Worm (Caenorhabditis elegans): ENCODE data around the gene C25F9.9.

The C25F9.9 gene

DNA sequence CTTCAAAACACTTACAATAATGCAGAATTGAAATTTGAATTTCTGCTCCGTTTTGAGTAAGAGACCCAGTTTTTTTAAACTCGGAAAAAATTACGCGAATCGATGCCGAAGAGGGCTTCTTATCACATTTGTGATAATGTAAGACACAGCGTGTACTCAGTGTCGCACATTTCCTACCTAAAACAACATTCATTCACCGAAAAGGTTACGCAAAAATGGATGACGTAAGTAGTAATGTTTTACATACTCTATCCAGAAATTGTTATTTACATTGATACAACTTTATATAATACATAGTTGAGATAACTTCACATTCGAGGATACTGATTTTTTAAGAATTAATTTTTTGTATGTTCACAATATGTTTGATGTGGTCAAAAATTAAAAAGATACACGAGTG, at the start of gene C25F9.9, which contains the start of gene C25F9.4:
Gene C25F9.9 (plus strand): TSS at position 137 of the 400 bp plus-strand sequence.
Gene C25F9.4 (minus strand): TSS at position 101 of the 400 bp plus-strand sequence.
- TF ChIP-seq him-1 (tag; optimal IDR thresholded peaks at IDR 0.05) (no peak), W03F9.2 (tag; optimal IDR thresholded peaks at IDR 0.05) (no peak), dao-5 (tag; optimal IDR thresholded peaks at IDR 0.05) (no peak)

DNA sequence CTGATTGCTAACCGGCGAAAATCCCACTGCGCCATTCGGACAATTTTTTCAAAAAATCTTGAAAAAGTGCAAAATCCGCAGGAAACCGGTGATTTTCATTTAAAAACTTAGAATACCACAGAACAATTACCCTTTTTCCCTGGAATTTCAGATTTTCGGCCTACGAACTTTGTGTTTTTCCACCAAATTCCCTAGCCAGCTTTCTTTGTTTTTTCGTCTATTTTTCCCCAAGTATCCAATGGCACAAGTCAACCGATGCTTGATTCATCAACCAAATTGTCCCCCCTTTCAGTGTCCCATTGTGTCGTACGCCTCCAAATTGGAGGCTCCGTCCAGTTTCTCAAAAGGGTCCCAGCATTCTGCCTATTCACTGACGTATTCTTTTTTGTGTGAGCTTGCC, 46.2 kb upstream of the C25F9.9 start, which contains the start of gene Y43F8A.1:
Gene Y43F8A.1 (plus strand): TSS at position 301 of the 400 bp plus-strand sequence.
- TF ChIP-seq him-1 (tag; optimal IDR thresholded peaks at IDR 0.05) (no peak), dao-5 (tag; optimal IDR thresholded peaks at IDR 0.05) (no peak), W03F9.2 (tag; optimal IDR thresholded peaks at IDR 0.05) (no peak)

DNA sequence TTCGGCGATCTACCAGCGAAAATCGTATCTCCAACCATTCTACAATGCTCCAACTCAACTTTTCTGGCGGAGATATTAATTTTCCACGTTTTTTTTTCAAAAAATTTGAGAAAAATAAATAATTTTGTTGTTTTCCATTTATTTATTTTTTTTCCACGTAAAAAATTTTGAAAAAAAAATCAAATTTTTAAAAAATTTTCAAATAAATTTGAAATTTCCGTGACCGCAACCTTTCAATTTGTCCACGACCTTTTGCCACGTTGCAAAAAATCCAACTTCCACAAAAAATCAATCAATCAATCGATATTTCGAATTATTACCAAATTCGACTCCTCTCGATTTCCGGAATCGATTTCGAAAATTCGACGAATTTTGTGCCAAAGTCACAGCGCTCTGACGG, 45.2 kb upstream of the C25F9.9 start, which contains the start of gene Y43F8A.2:
Gene Y43F8A.2 (plus strand): TSS at position 301 of the 400 bp plus-strand sequence.
- TF ChIP-seq him-1 (tag; optimal IDR thresholded peaks at IDR 0.05) (no peak), W03F9.2 (tag; optimal IDR thresholded peaks at IDR 0.05) (no peak), dao-5 (tag; optimal IDR thresholded peaks at IDR 0.05) (no peak)

DNA sequence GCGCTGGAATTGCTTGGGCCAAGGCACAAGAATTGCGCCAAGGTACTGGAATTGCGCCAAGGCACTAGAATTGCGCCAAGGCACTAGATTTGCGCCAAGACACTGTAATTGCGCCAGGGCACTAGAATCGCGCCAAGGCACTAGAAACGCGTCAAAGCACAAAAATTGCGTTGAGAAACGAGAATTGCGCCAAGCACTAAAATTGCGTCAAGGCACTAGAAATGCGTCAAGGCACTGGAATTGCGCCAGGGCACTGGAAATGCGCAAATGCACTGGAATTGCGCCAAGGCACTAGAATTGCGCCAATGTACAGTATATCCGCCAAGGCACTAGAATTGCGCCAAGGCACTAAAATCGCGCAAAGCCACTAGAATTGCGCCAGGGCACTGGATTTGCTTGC, 44.6 kb upstream of the C25F9.9 start:
- TF ChIP-seq him-1 (tag; optimal IDR thresholded peaks at IDR 0.05), result no peak
- no peak for TF ChIP-seq W03F9.2 (tag; optimal IDR thresholded peaks at IDR 0.05)

DNA sequence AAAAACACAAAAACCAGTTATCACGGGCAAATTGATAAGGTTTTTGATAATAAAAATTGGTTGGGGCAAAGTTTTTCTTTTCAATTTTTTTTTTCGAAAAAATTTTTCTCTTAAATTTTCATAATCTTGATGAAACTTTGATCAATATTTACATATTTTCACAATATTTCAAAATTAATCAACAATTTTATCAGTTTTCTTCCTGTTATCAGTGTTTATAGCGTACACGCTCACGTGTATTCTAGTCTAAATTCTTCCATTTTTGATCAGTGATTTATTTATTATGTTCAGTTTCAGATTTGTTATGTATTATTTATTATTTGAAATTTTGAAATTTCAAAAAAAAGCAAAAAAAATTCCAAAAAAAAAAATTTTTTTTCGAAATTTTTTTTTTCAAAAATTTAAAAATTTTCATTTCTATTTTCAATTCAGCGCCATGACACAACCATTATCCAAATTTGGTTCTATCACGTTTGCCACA, 39.4 kb upstream of the C25F9.9 start, which contains the start of gene nceh-1:
Gene nceh-1 (plus strand): TSS at position 431 of the 481 bp plus-strand sequence.
- TF ChIP-seq dao-5 (tag; optimal IDR thresholded peaks at IDR 0.05) (no peak), him-1 (tag; optimal IDR thresholded peaks at IDR 0.05) (no peak), W03F9.2 (tag; optimal IDR thresholded peaks at IDR 0.05) (no peak)

DNA sequence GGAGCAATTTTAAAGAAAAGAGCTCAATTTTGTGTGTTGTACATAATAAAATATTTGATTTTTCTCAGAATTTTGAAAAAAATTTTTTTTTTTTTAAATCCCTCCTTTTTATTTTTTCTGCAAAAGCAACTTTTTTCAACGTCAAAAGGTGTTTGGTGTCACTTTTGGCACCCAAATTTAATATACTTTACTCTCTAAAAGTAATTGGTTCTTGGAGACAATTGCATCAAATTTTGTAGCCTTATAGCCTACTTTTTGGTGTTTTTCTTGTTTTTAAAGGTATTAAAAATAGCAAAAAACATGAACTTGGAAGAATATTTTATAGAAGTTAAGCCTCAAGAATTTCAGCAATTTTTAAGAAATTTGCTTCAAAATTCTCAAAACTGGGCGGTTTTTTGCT, 35.4 kb upstream of the C25F9.9 start, which contains the start of gene srw-84:
Gene srw-84 (plus strand): TSS at position 301 of the 400 bp plus-strand sequence.
- TF ChIP-seq W03F9.2 (tag; optimal IDR thresholded peaks at IDR 0.05) (no peak), dao-5 (tag; optimal IDR thresholded peaks at IDR 0.05) (no peak), him-1 (tag; optimal IDR thresholded peaks at IDR 0.05) (no peak)

DNA sequence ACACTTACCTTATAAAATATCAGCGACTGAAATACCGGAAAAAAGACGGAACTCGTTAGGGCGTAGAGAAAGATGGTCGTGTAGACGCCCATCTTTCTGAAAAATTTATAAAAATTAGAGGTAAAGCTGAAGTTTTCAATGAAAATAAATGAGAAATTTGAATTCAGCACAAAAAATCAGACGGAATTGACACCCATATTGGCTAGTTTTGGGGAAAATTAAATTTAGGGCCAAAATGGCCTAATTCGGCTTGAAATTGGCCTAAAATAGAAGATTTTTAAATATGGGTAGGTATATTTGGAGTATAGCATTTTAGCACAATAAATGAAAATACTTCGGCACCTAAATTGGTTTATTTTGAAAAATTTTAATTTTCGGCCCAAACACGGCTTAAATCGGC, 26.4 kb upstream of the C25F9.9 start, which contains the start of gene slcr-46.2:
Gene slcr-46.2 (minus strand): TSS at position 101 of the 400 bp plus-strand sequence.
- TF ChIP-seq W03F9.2 (tag; optimal IDR thresholded peaks at IDR 0.05) (no peak), him-1 (tag; optimal IDR thresholded peaks at IDR 0.05) (no peak), dao-5 (tag; optimal IDR thresholded peaks at IDR 0.05) (no peak)

DNA sequence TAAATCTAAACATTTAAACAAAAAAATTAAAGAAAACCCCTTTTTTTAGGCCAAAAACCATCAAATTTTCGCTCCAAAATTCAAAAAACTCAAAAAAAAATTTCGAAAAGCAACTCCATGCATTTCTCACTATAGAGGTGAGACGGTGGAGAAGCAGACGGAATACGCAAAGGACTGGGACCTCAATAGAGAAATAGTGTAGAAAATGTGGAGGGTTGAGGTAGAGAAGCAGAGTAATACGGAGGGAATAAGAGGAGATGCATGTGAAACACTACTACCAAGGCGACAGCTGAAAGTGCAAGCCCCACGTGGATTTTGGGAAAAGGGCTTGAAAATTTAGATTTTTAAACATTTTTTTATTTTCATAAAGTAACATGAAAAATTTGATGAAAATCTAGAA, 25.2 kb upstream of the C25F9.9 start:
- no peak for TF ChIP-seq W03F9.2 (tag; optimal IDR thresholded peaks at IDR 0.05)

DNA sequence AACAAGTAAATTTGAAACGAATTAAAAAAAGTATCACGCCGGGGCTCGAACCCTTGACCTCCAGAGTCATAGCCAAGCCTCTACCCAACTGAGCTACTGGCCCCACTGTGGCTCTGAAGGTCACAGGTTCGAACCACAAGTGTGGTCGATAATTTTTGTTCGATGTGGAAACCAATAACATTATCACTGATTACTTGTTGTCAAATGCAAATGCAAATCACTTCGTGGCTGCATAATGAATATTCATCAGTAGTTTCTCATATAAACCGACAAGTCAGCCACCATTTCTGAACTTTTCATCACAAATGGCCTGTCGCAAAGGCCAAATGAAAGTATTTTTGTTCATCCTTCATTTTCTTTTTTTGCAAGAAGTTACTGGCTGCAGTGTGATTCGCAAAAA, 21.7 kb upstream of the C25F9.9 start, which contains the start of gene C25F9.8:
Gene C25F9.8 (plus strand): TSS at position 301 of the 400 bp plus-strand sequence.
- no peak for TF ChIP-seq dao-5 (tag; optimal IDR thresholded peaks at IDR 0.05)
- no peak for TF ChIP-seq him-1 (tag; optimal IDR thresholded peaks at IDR 0.05)
- no peak for TF ChIP-seq W03F9.2 (tag; optimal IDR thresholded peaks at IDR 0.05)

DNA sequence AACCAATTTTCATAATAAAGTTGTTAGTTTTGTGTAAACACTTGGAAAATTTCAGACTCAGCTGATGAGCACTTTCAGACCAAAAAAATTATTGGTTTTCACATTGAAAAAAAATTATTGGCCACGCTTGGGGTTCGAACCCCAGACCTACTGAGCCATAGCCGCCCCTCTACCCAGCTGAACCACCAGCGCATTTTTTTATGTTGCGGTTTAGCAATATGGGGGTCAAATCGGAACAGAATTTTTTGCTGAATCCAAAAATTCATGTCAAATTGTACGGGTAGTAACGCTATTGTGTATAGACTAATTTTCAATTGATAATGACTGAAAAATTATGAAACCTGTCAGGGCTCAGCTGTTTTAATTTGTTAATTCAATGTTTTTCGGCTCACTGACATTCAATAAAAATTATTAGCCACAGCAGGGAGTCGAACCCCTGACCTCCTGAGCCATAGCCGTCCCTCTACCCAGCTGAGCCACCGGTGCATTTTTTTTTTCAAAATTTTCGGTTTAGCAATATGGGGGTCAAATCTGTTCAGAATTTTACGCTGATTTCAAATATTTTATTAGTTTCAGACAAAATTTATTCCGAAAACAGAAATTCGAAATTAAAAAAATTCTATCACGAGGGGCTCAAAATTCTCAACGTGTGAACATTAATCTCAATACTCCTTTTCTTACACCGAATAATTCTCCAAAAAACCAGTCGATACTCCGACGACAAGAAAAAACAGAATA, 19.7 kb upstream of the C25F9.9 start:
- TF ChIP-seq him-1 (tag; optimal IDR thresholded peaks at IDR 0.05), result no peak
- no peak for TF ChIP-seq W03F9.2 (tag; optimal IDR thresholded peaks at IDR 0.05)
- TF ChIP-seq dao-5 (tag; optimal IDR thresholded peaks at IDR 0.05), result no peak

DNA sequence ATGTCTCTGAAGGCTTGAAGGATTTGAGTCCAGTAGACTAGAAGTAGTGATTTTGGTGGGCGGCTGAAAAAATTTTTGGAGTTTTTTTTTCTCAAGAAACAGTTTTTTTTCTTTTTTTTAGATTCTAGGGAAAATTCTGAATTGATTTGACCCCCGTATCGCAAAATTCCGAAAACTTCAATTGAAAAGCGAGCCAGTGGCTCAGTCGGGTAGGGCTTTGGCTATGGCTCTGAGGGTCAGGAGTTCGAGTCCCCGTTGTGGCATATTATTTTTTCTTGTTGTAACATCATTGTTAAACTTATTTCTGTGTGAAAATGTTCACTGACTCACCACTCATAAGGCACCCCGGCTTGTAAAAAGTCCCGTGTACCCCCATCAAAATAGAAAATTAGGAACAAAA, 18.0 kb upstream of the C25F9.9 start:
- TF ChIP-seq W03F9.2 (tag; optimal IDR thresholded peaks at IDR 0.05) (no peak), him-1 (tag; optimal IDR thresholded peaks at IDR 0.05) (no peak), dao-5 (tag; optimal IDR thresholded peaks at IDR 0.05) (no peak)

DNA sequence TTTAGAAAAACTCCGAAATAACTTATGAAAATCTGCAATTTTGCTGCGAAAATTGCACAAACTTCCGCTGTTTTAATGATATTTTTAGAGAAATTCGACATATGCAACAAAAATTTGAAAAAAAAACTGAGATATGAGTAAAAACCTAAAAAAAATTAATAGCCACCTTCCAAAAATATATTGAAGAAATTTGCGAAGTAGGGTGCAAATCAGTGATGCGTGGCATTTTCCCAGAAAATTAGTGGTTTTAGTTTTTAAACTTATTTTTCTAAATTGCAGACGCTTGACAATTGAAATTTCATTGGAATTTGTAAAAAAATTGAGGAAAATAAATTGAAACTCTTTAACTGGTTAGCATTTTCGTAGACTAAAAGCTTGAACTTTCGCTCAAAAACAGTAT, 17.5 kb upstream of the C25F9.9 start, which contains the start of gene C25F9.13:
Gene C25F9.13 (minus strand): TSS at position 101 of the 400 bp plus-strand sequence.
- TF ChIP-seq W03F9.2 (tag; optimal IDR thresholded peaks at IDR 0.05) (no peak), him-1 (tag; optimal IDR thresholded peaks at IDR 0.05) (no peak), dao-5 (tag; optimal IDR thresholded peaks at IDR 0.05) (no peak)

DNA sequence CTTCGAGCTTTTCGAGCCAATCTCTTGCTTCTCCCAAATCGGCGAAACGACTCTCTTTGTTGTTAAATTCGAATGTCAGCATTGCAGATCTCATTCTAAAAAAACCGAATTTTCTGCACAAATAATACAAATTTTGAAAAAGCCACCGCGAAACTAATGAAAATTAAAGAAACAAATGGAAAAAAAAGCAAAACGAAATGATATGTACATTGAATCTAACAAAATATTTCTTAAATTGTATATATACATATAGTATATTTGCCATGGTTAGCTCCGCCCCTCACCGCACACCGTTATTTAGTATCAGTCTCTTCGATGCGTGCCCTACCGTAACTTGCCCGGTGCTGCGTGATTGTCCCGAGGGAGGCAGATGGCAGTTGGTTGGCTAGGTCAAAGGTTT, 15.8 kb upstream of the C25F9.9 start, which contains the start of gene srw-86:
Gene srw-86 (minus strand): TSS at position 101 of the 400 bp plus-strand sequence.
- no peak for TF ChIP-seq W03F9.2 (tag; optimal IDR thresholded peaks at IDR 0.05)

DNA sequence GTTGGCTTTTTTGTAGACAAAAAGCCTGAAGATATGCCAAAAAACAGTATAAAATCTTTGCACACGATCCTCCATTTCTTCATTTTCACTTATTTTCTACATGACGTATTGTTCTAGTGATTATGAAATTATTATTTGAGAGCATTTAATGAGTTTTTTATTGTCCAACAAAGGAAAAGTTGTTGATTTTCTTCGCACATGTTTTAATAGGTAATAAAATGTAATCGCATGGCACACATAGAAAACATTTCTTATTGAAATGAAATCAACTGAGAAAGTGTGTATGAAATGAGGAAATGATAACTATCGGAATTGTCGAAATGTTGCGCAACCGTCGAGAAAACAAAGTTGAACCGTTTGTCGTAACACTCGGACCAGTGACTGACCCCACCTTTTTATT, 15.0 kb upstream of the C25F9.9 start:
- TF ChIP-seq dao-5 (tag; optimal IDR thresholded peaks at IDR 0.05), result no peak
- no peak for TF ChIP-seq W03F9.2 (tag; optimal IDR thresholded peaks at IDR 0.05)
- no peak for TF ChIP-seq him-1 (tag; optimal IDR thresholded peaks at IDR 0.05)

All from whole organism, L4/young adult.